Fruit fly (Drosophila melanogaster): ENCODE data around the gene Sgs7.
A peak's percentile ranks its signal among the peaks of the same experiment; 100 is the strongest.

Sgs7 gene

dm6 chr3L:11528397-11528923 is 18.8 kb downstream of the Sgs7 start (continued):
- TF ChIP-seq mirr (GFP tag; optimal IDR thresholded peaks at IDR 0.05) (peak; percentile 94), CG10267 (tag; optimal IDR thresholded peaks at IDR 0.05) (no peak), ab (GFP tag; optimal IDR thresholded peaks at IDR 0.05) (no peak), Ssrp (tag; optimal IDR thresholded peaks at IDR 0.05) (no peak), CG12219 (GFP tag; optimal IDR thresholded peaks at IDR 0.05) (no peak), cad (GFP tag; optimal IDR thresholded peaks at IDR 0.05) (no peak), Atf6 (GFP tag; IDR thresholded peaks at IDR 0.05) (peak; percentile 40; the same call in 1 of the 2 replicates), CG4282 (GFP tag; optimal IDR thresholded peaks at IDR 0.05) (no peak), bsh (GFP tag; optimal IDR thresholded peaks at IDR 0.05) (no peak), kni (GFP tag; optimal IDR thresholded peaks at IDR 0.05) (no peak), CG15696 (tag; optimal IDR thresholded peaks at IDR 0.05) (no peak), bowl (GFP tag; IDR thresholded peaks at IDR 0.05) (0 out of 2 replicates have a peak, but pooled peaks have one; percentile 11), CG12942 (GFP tag; optimal IDR thresholded peaks at IDR 0.05) (no peak), CG7556 (GFP tag; optimal IDR thresholded peaks at IDR 0.05) (peak; percentile 5), HmgZ (tag; optimal IDR thresholded peaks at IDR 0.05) (peak; percentile 16), CG9817 (tag; optimal IDR thresholded peaks at IDR 0.05) (no peak), CG6683 (GFP tag; optimal IDR thresholded peaks at IDR 0.05) (peak; percentile 38), crol (GFP tag; IDR thresholded peaks at IDR 0.05) (no peak), CG32772 (GFP tag; IDR thresholded peaks at IDR 0.05) (no peak), grn (GFP tag; optimal IDR thresholded peaks at IDR 0.05) (peak; percentile 51), CG14441 (GFP tag; IDR thresholded peaks at IDR 0.05) (peak; percentile 30; the same call in 1 of the 2 replicates), Pdp1 (GFP tag; optimal IDR thresholded peaks at IDR 0.05) (peak in 1 of 2 experiments; percentile 43), CG12769 (tag; optimal IDR thresholded peaks at IDR 0.05) (peak; percentile 37), CG6791 (GFP tag; IDR thresholded peaks at IDR 0.05; ENCODE audit: partially characterized antibody) (no peak), chm (GFP tag; IDR thresholded peaks at IDR 0.05) (peak; percentile 21; the same call in 1 of the 2 replicates), gcm (GFP tag; optimal IDR thresholded peaks at IDR 0.05) (peak; percentile 51), Fer3 (tag; optimal IDR thresholded peaks at IDR 0.05) (peak; percentile 33), pum (GFP tag; optimal IDR thresholded peaks at IDR 0.05) (no peak), CG7271 (tag; optimal IDR thresholded peaks at IDR 0.05) (no peak), MTF-1 (GFP tag; optimal IDR thresholded peaks at IDR 0.05; ENCODE audit: borderline replicate concordance) (peak; percentile 17), lbe (GFP tag; optimal IDR thresholded peaks at IDR 0.05) (no peak), zen (tag; optimal IDR thresholded peaks at IDR 0.05) (no peak), exex (tag; optimal IDR thresholded peaks at IDR 0.05) (peak; percentile 73), lilli (GFP tag; optimal IDR thresholded peaks at IDR 0.05) (no peak), Hand (GFP tag; optimal IDR thresholded peaks at IDR 0.05) (no peak), prd (optimal IDR thresholded peaks at IDR 0.05) (no peak), prd (GFP tag; IDR thresholded peaks at IDR 0.05) (no peak), Bgb (GFP tag; IDR thresholded peaks at IDR 0.05; ENCODE audit: partially characterized antibody) (no peak), sug (tag; optimal IDR thresholded peaks at IDR 0.05) (peak; percentile 61), da (GFP tag; optimal IDR thresholded peaks at IDR 0.05) (no peak), CG18599 (GFP tag; optimal IDR thresholded peaks at IDR 0.05) (peak; percentile 69), Scr (GFP tag; IDR thresholded peaks at IDR 0.05; ENCODE audit: partially characterized antibody) (no peak), CkIIα-i1 (GFP tag; IDR thresholded peaks at IDR 0.05) (no peak), wdn (GFP tag; IDR thresholded peaks at IDR 0.05) (no peak), CG10543 (GFP tag; optimal IDR thresholded peaks at IDR 0.05) (peak; percentile 65), CG13296 (GFP tag; optimal IDR thresholded peaks at IDR 0.05) (peak; percentile 61), CG12236 (GFP tag; optimal IDR thresholded peaks at IDR 0.05) (no peak), jumu (GFP tag; optimal IDR thresholded peaks at IDR 0.05) (no peak), slou (GFP tag; optimal IDR thresholded peaks at IDR 0.05) (no peak), Myb (GFP tag; optimal IDR thresholded peaks at IDR 0.05) (peak; percentile 2)
